Fruit fly (Drosophila melanogaster) whole organism, prepupa: ENCODE measurements around the gene CG2698.

Source experiments
- Blimp-1 ChIP-seq: fragments of 200-800 bp; sonication (Bioruptor generic); optimal IDR thresholded peaks from 3 replicates; lab custom pipeline; 2017; ENCODE audit warnings: missing biosample characterization, missing genetic modification characterization, mild to moderate bottlenecking, moderate library complexity, missing genetic modification reagents
- CG10631 ChIP-seq: fragments of 200-800 bp; sonication (Bioruptor generic); optimal IDR thresholded peaks from 2 replicates; lab custom pipeline; 2016; ENCODE audit warnings: missing biosample characterization, missing genetic modification characterization
- CG10669 ChIP-seq: fragments of 200-800 bp; sonication (Bioruptor generic); optimal IDR thresholded peaks from 3 replicates; lab custom pipeline; 2018; ENCODE audit warnings: missing biosample characterization, mild to moderate bottlenecking, missing genetic modification characterization, moderate library complexity
- CG11294 ChIP-seq: fragments of 200-800 bp; sonication (Bioruptor generic); IDR thresholded peaks from 2 replicates; pipeline ENCODE4 v1.3.6; 2022; ENCODE audit warnings: missing biosample characterization, missing genetic modification characterization
- CG11902 ChIP-seq: fragments of 200-800 bp; sonication (Bioruptor generic); optimal IDR thresholded peaks from 3 replicates; lab custom pipeline; 2016; ENCODE audit warnings: missing biosample characterization, missing genetic modification characterization
- CG1621 ChIP-seq: fragments of 200-800 bp; sonication (Bioruptor generic); optimal IDR thresholded peaks from 3 replicates; lab custom pipeline; 2018; ENCODE audit warnings: missing biosample characterization, mild to moderate bottlenecking, missing genetic modification characterization
- CG16779 ChIP-seq: fragments of 200-800 bp; sonication (Bioruptor generic); optimal IDR thresholded peaks from 3 replicates; lab custom pipeline; 2017; ENCODE audit warnings: missing biosample characterization, mild to moderate bottlenecking, missing genetic modification characterization
- CG3032 ChIP-seq: fragments of 200-800 bp; optimal IDR thresholded peaks from 2 replicates; lab custom pipeline; 2019; ENCODE audit warnings: missing biosample characterization, mild to moderate bottlenecking, missing genetic modification characterization, moderate library complexity
- CG31627 ChIP-seq: fragments of 200-800 bp; sonication (Bioruptor generic); optimal IDR thresholded peaks from 3 replicates; lab custom pipeline; 2016; ENCODE audit warnings: missing biosample characterization, missing genetic modification characterization
- CG32006 ChIP-seq: fragments of 200-800 bp; sonication (Bioruptor generic); optimal IDR thresholded peaks from 3 replicates; lab custom pipeline; 2017; ENCODE audit warnings: missing biosample characterization, mild to moderate bottlenecking, missing genetic modification characterization
- CG34406 ChIP-seq: fragments of 200-800 bp; sonication (Bioruptor generic); optimal IDR thresholded peaks from 3 replicates; lab custom pipeline; 2016; ENCODE audit warnings: missing biosample characterization, missing genetic modification characterization
- CG3919 ChIP-seq: fragments of 200-800 bp; sonication (Bioruptor generic); optimal IDR thresholded peaks from 3 replicates; lab custom pipeline; 2016; ENCODE audit warnings: missing biosample characterization, missing genetic modification characterization
- CG4318 ChIP-seq: fragments of 200-800 bp; sonication (Bioruptor generic); optimal IDR thresholded peaks from 3 replicates; lab custom pipeline; 2017; ENCODE audit warnings: missing biosample characterization, mild to moderate bottlenecking, missing genetic modification characterization
- CG6163 ChIP-seq: fragments of 200-800 bp; sonication (Bioruptor generic); IDR thresholded peaks from 3 replicates; pipeline ENCODE4 v1.3.6; 2022; ENCODE audit warnings: missing biosample characterization, missing genetic modification characterization
- CG6276 ChIP-seq: fragments of 200-800 bp; sonication (Bioruptor generic); optimal IDR thresholded peaks from 2 replicates; lab custom pipeline; 2017; ENCODE audit warnings: missing biosample characterization, mild to moderate bottlenecking, missing genetic modification characterization
- CG6808 ChIP-seq: fragments of 200-800 bp; sonication (Bioruptor generic); optimal IDR thresholded peaks from 3 replicates; lab custom pipeline; 2017; ENCODE audit warnings: missing biosample characterization, missing genetic modification characterization, mild to moderate bottlenecking, moderate library complexity, missing genetic modification reagents
- CG6854 ChIP-seq: fragments of 200-800 bp; sonication (Bioruptor generic); optimal IDR thresholded peaks from 2 replicates; lab custom pipeline; 2017; ENCODE audit warnings: missing biosample characterization, mild to moderate bottlenecking, missing genetic modification characterization
- CG7368 ChIP-seq: fragments of 200-800 bp; sonication (Bioruptor generic); optimal IDR thresholded peaks from 3 replicates; lab custom pipeline; 2016; ENCODE audit warnings: missing biosample characterization, missing genetic modification characterization
- CG8119 ChIP-seq: fragments of 200-800 bp; sonication (Bioruptor generic); IDR thresholded peaks from 3 replicates; pipeline ENCODE4 v1.3.6; 2022; ENCODE audit warnings: missing biosample characterization, missing genetic modification characterization
- CG8319 ChIP-seq: fragments of 200-800 bp; sonication (Bioruptor generic); optimal IDR thresholded peaks from 3 replicates; lab custom pipeline; 2016; ENCODE audit warnings: missing biosample characterization, missing genetic modification characterization
- CG8632 ChIP-seq: fragments of 200-800 bp; sonication (Bioruptor generic); optimal IDR thresholded peaks from 3 replicates; lab custom pipeline; 2016; ENCODE audit warnings: missing biosample characterization, missing genetic modification characterization
- Eip75B ChIP-seq: fragments of 200-800 bp; sonication (Bioruptor generic); optimal IDR thresholded peaks from 3 replicates; lab custom pipeline; 2016; ENCODE audit warnings: missing biosample characterization, missing genetic modification characterization
- Eip78C ChIP-seq: fragments of 200-800 bp; sonication (Bioruptor generic); peaks from one replicate; lab custom pipeline; 2016; ENCODE audit warnings: missing biosample characterization, missing genetic modification characterization
- Eip93F ChIP-seq: fragments of 200-800 bp; sonication (Bioruptor generic); optimal IDR thresholded peaks from 2 replicates; lab custom pipeline; 2016; ENCODE audit warnings: missing biosample characterization, mild to moderate bottlenecking, missing genetic modification characterization
- Ets21C ChIP-seq: fragments of 200-800 bp; sonication (Bioruptor generic); optimal IDR thresholded peaks from 3 replicates; lab custom pipeline; 2016; ENCODE audit warnings: missing biosample characterization, missing genetic modification characterization
- Ets96B ChIP-seq: fragments of 200-800 bp; optimal IDR thresholded peaks from 2 replicates; lab custom pipeline; 2019; ENCODE audit warnings: missing biosample characterization, mild to moderate bottlenecking, missing genetic modification characterization, moderate library complexity
- Gug ChIP-seq: fragments of 200-800 bp; sonication (Bioruptor generic); IDR thresholded peaks from 2 replicates; pipeline ENCODE4 v1.3.6; 2022; ENCODE audit warnings: missing biosample characterization, missing genetic modification characterization
- Hr38 ChIP-seq: sonication (Bioruptor generic); optimal IDR thresholded peaks from 2 replicates; lab custom pipeline; 2016; ENCODE audit warnings: missing biosample characterization, missing genetic modification characterization
- Hr39 ChIP-seq: fragments of 200-800 bp; sonication (Bioruptor generic); optimal IDR thresholded peaks from 2 replicates; lab custom pipeline; 2016; ENCODE audit warnings: missing biosample characterization, missing genetic modification characterization
- Hr4 ChIP-seq: fragments of 200-800 bp; sonication (Bioruptor generic); optimal IDR thresholded peaks from 3 replicates; lab custom pipeline; 2016; ENCODE audit warnings: missing biosample characterization, missing genetic modification characterization
- Lpt ChIP-seq: fragments of 200-800 bp; sonication (Bioruptor generic); optimal IDR thresholded peaks from 3 replicates; lab custom pipeline; 2016; ENCODE audit warnings: missing biosample characterization, missing genetic modification characterization
- Met ChIP-seq: fragments of 200-800 bp; sonication (Bioruptor generic); optimal IDR thresholded peaks from 3 replicates; lab custom pipeline; 2016; ENCODE audit warnings: missing biosample characterization, missing genetic modification characterization
- OdsH ChIP-seq: fragments of 200-800 bp; sonication (Bioruptor generic); optimal IDR thresholded peaks from 3 replicates; lab custom pipeline; 2016; ENCODE audit warnings: missing biosample characterization, missing genetic modification characterization
- Smox ChIP-seq: fragments of 200-800 bp; sonication (Bioruptor generic); optimal IDR thresholded peaks from 3 replicates; lab custom pipeline; 2016; ENCODE audit warnings: missing biosample characterization, missing genetic modification characterization
- Sox102F ChIP-seq: fragments of 200-800 bp; sonication (Bioruptor generic); optimal IDR thresholded peaks from 2 replicates; lab custom pipeline; 2016; ENCODE audit warnings: missing biosample characterization, mild to moderate bottlenecking, missing genetic modification characterization
- Sox14 ChIP-seq: fragments of 200-800 bp; sonication (Bioruptor generic); optimal IDR thresholded peaks from 3 replicates; lab custom pipeline; 2016; ENCODE audit warnings: missing biosample characterization, missing genetic modification characterization
- achi ChIP-seq: fragments of 200-800 bp; sonication (Bioruptor generic); optimal IDR thresholded peaks from 3 replicates; lab custom pipeline; 2016; ENCODE audit warnings: missing biosample characterization, missing genetic modification characterization
- acj6 ChIP-seq: fragments of 200-800 bp; sonication (Bioruptor generic); optimal IDR thresholded peaks from 3 replicates; lab custom pipeline; 2016; ENCODE audit warnings: missing biosample characterization, missing genetic modification characterization
- dsx ChIP-seq: fragments of 200-800 bp; optimal IDR thresholded peaks from 3 replicates; lab custom pipeline; 2019; ENCODE audit warnings: missing biosample characterization, mild to moderate bottlenecking, missing genetic modification characterization, moderate library complexity; ENCODE audit not compliant: poor library complexity, severe bottlenecking
- eg ChIP-seq: fragments of 200-800 bp; sonication (Bioruptor generic); IDR thresholded peaks from 3 replicates; pipeline ENCODE4 v1.3.6; 2022; ENCODE audit warnings: missing biosample characterization, missing genetic modification characterization
- esn ChIP-seq: fragments of 200-800 bp; sonication (Bioruptor generic); optimal IDR thresholded peaks from 2 replicates; lab custom pipeline; 2016; ENCODE audit warnings: missing biosample characterization, mild to moderate bottlenecking, missing genetic modification characterization, moderate library complexity
- fkh ChIP-seq: fragments of 200-800 bp; sonication (Bioruptor generic); optimal IDR thresholded peaks from 3 replicates; lab custom pipeline; 2017; ENCODE audit warnings: missing biosample characterization, mild to moderate bottlenecking, missing genetic modification characterization, moderate library complexity
- lz ChIP-seq: fragments of 200-800 bp; sonication (Bioruptor generic); optimal IDR thresholded peaks from 3 replicates; lab custom pipeline; 2016; ENCODE audit warnings: missing biosample characterization, missing genetic modification characterization
- pdm3 ChIP-seq: fragments of 200-800 bp; sonication (Bioruptor generic); optimal IDR thresholded peaks from 3 replicates; lab custom pipeline; 2016; ENCODE audit warnings: missing biosample characterization, missing genetic modification characterization
- spab ChIP-seq: fragments of 200-800 bp; sonication (Bioruptor generic); optimal IDR thresholded peaks from 2 replicates; lab custom pipeline; 2017; ENCODE audit warnings: missing biosample characterization, mild to moderate bottlenecking, missing genetic modification characterization, missing genetic modification reagents
- ss ChIP-seq, 2 experiments: fragments of 200-800 bp; sonication (Bioruptor generic); optimal IDR thresholded peaks; 2 replicates in 1 of 2; 3 replicates in 1 of 2; lab custom pipeline; 2017 to 2018; ENCODE audit warnings: mild to moderate bottlenecking in 2 of 2, missing biosample characterization in 2 of 2, missing genetic modification characterization in 2 of 2, moderate library complexity in 1 of 2
- svp ChIP-seq: fragments of 200-800 bp; sonication (Bioruptor generic); peaks from one replicate; lab custom pipeline; 2016; ENCODE audit warnings: missing biosample characterization, missing genetic modification characterization
- vri ChIP-seq: fragments of 200-800 bp; sonication (Bioruptor generic); optimal IDR thresholded peaks from 3 replicates; lab custom pipeline; 2016; ENCODE audit warnings: missing biosample characterization, mild to moderate bottlenecking, missing genetic modification characterization

Gene CG2698

dm6 chr3R:8038927-8039326 is 37.6 kb downstream of the CG2698 start (continued):
- TF ChIP-seq Eip78C (GFP tag; lab: Kevin White, UChicago) = peak; percentile 70
- TF ChIP-seq CG34406 (GFP tag; lab: Kevin White, UChicago) = no peak
- TF ChIP-seq CG31627 (GFP tag; lab: Kevin White, UChicago) = no peak
- TF ChIP-seq Ets21C = no peak
- TF ChIP-seq dsx (GFP tag; lab: Kevin White, UChicago) = peak; percentile 26
- TF ChIP-seq CG6163 = 0 out of 3 replicates have a peak, but pooled peaks have one; percentile 23
- TF ChIP-seq CG11294 (GFP tag; lab: Robert Waterston, UW) = no peak
- TF ChIP-seq pdm3 (GFP tag; lab: Kevin White, UChicago) = no peak
- TF ChIP-seq spab = no peak
- TF ChIP-seq Lpt (GFP tag; lab: Kevin White, UChicago) = no peak
- no peak for TF ChIP-seq CG8632 (GFP tag; lab: Kevin White, UChicago)
- TF ChIP-seq eg = peak; percentile 43; the same call in 1 of the 3 replicates
- no peak for TF ChIP-seq CG10669 (GFP tag; lab: Kevin White, UChicago)
- TF ChIP-seq fkh (GFP tag; lab: Kevin White, UChicago) = no peak
- no peak for TF ChIP-seq CG1621 (tag; lab: Kevin White, UChicago)
- TF ChIP-seq CG8119 (GFP tag; lab: Robert Waterston, UW) = peak; percentile 71

dm6 chr3R:8040843-8041242 is 39.5 kb downstream of the CG2698 start, which contains the start of gene CG43060:
CG43060 (plus strand) TSS chr3R:8041224.
- TF ChIP-seq CG10669 (GFP tag; lab: Kevin White, UChicago) (peak; percentile 15), Met (GFP tag; lab: Kevin White, UChicago) (peak; percentile 5), CG3032 (peak; percentile 16), Lpt (GFP tag; lab: Kevin White, UChicago) (no peak), CG3919 (no peak), Sox14 (GFP tag; lab: Kevin White, UChicago) (peak; percentile 70), Smox (GFP tag; lab: Kevin White, UChicago) (peak; percentile 41), Eip93F (GFP tag; lab: Kevin White, UChicago) (no peak), spab (peak; percentile 0), CG32006 (peak; percentile 37), CG16779 (tag; lab: Kevin White, UChicago) (no peak), Hr38 (GFP tag; lab: Kevin White, UChicago) (no peak), CG4318 (GFP tag; lab: Kevin White, UChicago) (no peak), Ets96B (tag; lab: Kevin White, UChicago) (peak; percentile 30), CG8319 (no peak), CG1621 (tag; lab: Kevin White, UChicago) (peak; percentile 0), lz (peak; percentile 19), Blimp-1 (GFP tag; lab: Kevin White, UChicago) (no peak), CG11294 (GFP tag; lab: Robert Waterston, UW) (no peak), acj6 (peak; percentile 27), OdsH (GFP tag; lab: Kevin White, UChicago) (peak; percentile 10), CG8119 (GFP tag; lab: Robert Waterston, UW) (0 out of 3 replicates have a peak, but pooled peaks have one; percentile 11), dsx (GFP tag; lab: Kevin White, UChicago) (peak; percentile 39), Eip75B (GFP tag; lab: Kevin White, UChicago) (peak; percentile 10), Hr4 (GFP tag; lab: Kevin White, UChicago) (peak; percentile 39), Hr39 (GFP tag; lab: Kevin White, UChicago) (peak; percentile 28), Sox102F (GFP tag; lab: Kevin White, UChicago) (peak; percentile 52), CG10631 (GFP tag; lab: Kevin White, UChicago) (no peak), CG6276 (peak; percentile 4), CG7368 (GFP tag; lab: Kevin White, UChicago) (no peak), Eip78C (GFP tag; lab: Kevin White, UChicago) (peak; percentile 87), svp (GFP tag; lab: Kevin White, UChicago) (peak; percentile 94), ss (GFP tag; optimal IDR thresholded peaks at IDR 0.05; lab: Kevin White, UChicago) (no peak), Gug (GFP tag; lab: Robert Waterston, UW) (0 out of 2 replicates have a peak, but pooled peaks have one; percentile 18), vri (no peak), CG31627 (GFP tag; lab: Kevin White, UChicago) (peak; percentile 29), CG6854 (GFP tag; lab: Kevin White, UChicago) (no peak), eg (0 out of 3 replicates have a peak, but pooled peaks have one; percentile 17), esn (peak; percentile 43), pdm3 (GFP tag; lab: Kevin White, UChicago) (peak; percentile 18), fkh (GFP tag; lab: Kevin White, UChicago) (no peak), achi (GFP tag; lab: Kevin White, UChicago) (no peak), CG11902 (GFP tag; lab: Kevin White, UChicago) (no peak), CG6808 (GFP tag; lab: Kevin White, UChicago) (no peak), CG34406 (GFP tag; lab: Kevin White, UChicago) (no peak)
